Worm (Caenorhabditis elegans): ENCODE results near the gene R07B1.6.

Gene R07B1.6

ce11 chrX:9846975-9847374 is 19.5 kb upstream of the R07B1.6 start, which contains the start of gene vab-15:
Gene vab-15 (plus strand): TSS chrX:9847275.
- TF ChIP-seq xnd-1 (tag; optimal IDR thresholded peaks at IDR 0.05), result no peak
- no peak for TF ChIP-seq mcd-1 (GFP tag; IDR thresholded peaks at IDR 0.05)
- no peak for TF ChIP-seq nhr-179 (tag; optimal IDR thresholded peaks at IDR 0.05)
- TF ChIP-seq madf-6 (GFP tag; IDR thresholded peaks at IDR 0.05), result no peak
- no peak for TF ChIP-seq D2030.7 (GFP tag; IDR thresholded peaks at IDR 0.05)
- no peak for TF ChIP-seq lag-1 (GFP tag; IDR thresholded peaks at IDR 0.05)
- no peak for TF ChIP-seq snpc-4 (GFP tag; optimal IDR thresholded peaks at IDR 0.05)
- TF ChIP-seq snpc-4 (tag; optimal IDR thresholded peaks at IDR 0.05), result no peak
- TF ChIP-seq F33H1.4 (GFP tag; IDR thresholded peaks at IDR 0.05), result no peak
- no peak for TF ChIP-seq ztf-25 (GFP tag; IDR thresholded peaks at IDR 0.05)
- no peak for TF ChIP-seq lsl-1 (GFP tag; optimal IDR thresholded peaks at IDR 0.05)
- no peak for TF ChIP-seq nhr-80 (tag; optimal IDR thresholded peaks at IDR 0.05)
- TF ChIP-seq athp-1 (tag; optimal IDR thresholded peaks at IDR 0.05), result no peak

ce11 chrX:9848214-9848789 is 18.2 kb upstream of the R07B1.6 start:
- TF ChIP-seq C06A6.2 (GFP tag; conservative IDR thresholded peaks at IDR 0.05), result no peak

ce11 chrX:9850258-9850657 is 16.2 kb upstream of the R07B1.6 start, which contains the start of gene lec-8:
Gene lec-8 (plus strand): TSS chrX:9850571.
- TF ChIP-seq ama-1 (optimal IDR thresholded peaks at IDR 0.05), result no peak
- no peak for TF ChIP-seq ama-1 (GFP tag; optimal IDR thresholded peaks at IDR 0.05)
- no peak for TF ChIP-seq nfyb-1 (GFP tag; IDR thresholded peaks at IDR 0.05)
- TF ChIP-seq F22D6.2 (tag; optimal IDR thresholded peaks at IDR 0.05), result no peak
- no peak for TF ChIP-seq repo-1 (tag; optimal IDR thresholded peaks at IDR 0.05)
- TF ChIP-seq nhr-179 (tag; optimal IDR thresholded peaks at IDR 0.05), result no peak
- no peak for TF ChIP-seq cebp-2 (GFP tag; IDR thresholded peaks at IDR 0.05)
- no peak for TF ChIP-seq him-1 (tag; optimal IDR thresholded peaks at IDR 0.05)
- TF ChIP-seq lir-1 (GFP tag; conservative IDR thresholded peaks at IDR 0.05), result no peak
- no peak for TF ChIP-seq K12H6.12 (tag; optimal IDR thresholded peaks at IDR 0.05)
- no peak for TF ChIP-seq ZK185.1 (tag; optimal IDR thresholded peaks at IDR 0.05; ENCODE audit: poor library complexity, severe bottlenecking)
- TF ChIP-seq Y53F4B.3 (GFP tag; IDR thresholded peaks at IDR 0.05), result no peak
- TF ChIP-seq tlf-1 (GFP tag; optimal IDR thresholded peaks at IDR 0.05), result no peak
- no peak for TF ChIP-seq mxl-1 (tag; optimal IDR thresholded peaks at IDR 0.05)
- TF ChIP-seq ceh-100 (GFP tag; IDR thresholded peaks at IDR 0.05), result no peak
- TF ChIP-seq nhr-80 (tag; optimal IDR thresholded peaks at IDR 0.05), result peak; percentile 93
- peak; percentile 20 for TF ChIP-seq ztf-22 (GFP tag; optimal IDR thresholded peaks at IDR 0.05)
- no peak for TF ChIP-seq attf-6 (GFP tag; IDR thresholded peaks at IDR 0.05)
- no peak for TF ChIP-seq ceh-79 (tag; optimal IDR thresholded peaks at IDR 0.05)
- no peak for TF ChIP-seq ekl-4 (GFP tag; IDR thresholded peaks at IDR 0.05)
- TF ChIP-seq unc-62 (GFP tag; optimal IDR thresholded peaks at IDR 0.05), result peak; percentile 45
- TF ChIP-seq C17E4.6 (GFP tag; IDR thresholded peaks at IDR 0.05), result no peak
- peak in 1 of 2 experiments; percentile 24 for TF ChIP-seq let-607 (tag; optimal IDR thresholded peaks at IDR 0.05)
- no peak for TF ChIP-seq hlh-12 (tag; optimal IDR thresholded peaks at IDR 0.05)

Data from whole organism, young adult.